Worm (Caenorhabditis elegans) whole organism, L4 larva: Measurements from ENCODE around the gene vps-15.

Experiments used
- dmd-9 ChIP-seq: fragments of 200-800 bp; sonication (Bioruptor generic); IDR thresholded peaks from 2 replicates; pipeline ENCODE4 v1.3.6; 2022; ENCODE audit warnings: missing genetic modification reagents, missing genetic modification characterization, missing compliant biosample characterization
- egl-27 ChIP-seq: sonication (generic microtip); optimal IDR thresholded peaks from 3 replicates; lab custom pipeline; 2017; ENCODE audit warnings: missing biosample characterization, missing genetic modification reagents, missing genetic modification characterization
- hlh-11 ChIP-seq: fragments of 200-800 bp; sonication (Bioruptor generic); optimal IDR thresholded peaks from 2 replicates; lab custom pipeline; 2018; ENCODE audit warnings: mild to moderate bottlenecking, missing genetic modification characterization, missing compliant biosample characterization
- mdl-1 ChIP-seq, 2 experiments: fragments of 150-350 bp in 1 of 2; sonication (generic microtip) in 1 of 2; optimal IDR thresholded peaks; 2 replicates each; lab custom pipeline; 2014 to 2017; ENCODE audit warnings: missing biosample characterization in 2 of 2, missing genetic modification characterization in 2 of 2
- unc-62 ChIP-seq, 3 experiments: fragments of 150-350 bp in 1 of 3; sonication (generic microtip); optimal IDR thresholded peaks in 2 of 3; peaks in 1 of 3; 1 replicate in 1 of 3; 2 replicates in 2 of 3; lab custom pipeline; 2014 to 2017; ENCODE audit warnings: missing biosample characterization in 3 of 3, missing genetic modification characterization in 3 of 3, missing genetic modification reagents in 3 of 3, missing genotype in 1 of 3

DNA sequence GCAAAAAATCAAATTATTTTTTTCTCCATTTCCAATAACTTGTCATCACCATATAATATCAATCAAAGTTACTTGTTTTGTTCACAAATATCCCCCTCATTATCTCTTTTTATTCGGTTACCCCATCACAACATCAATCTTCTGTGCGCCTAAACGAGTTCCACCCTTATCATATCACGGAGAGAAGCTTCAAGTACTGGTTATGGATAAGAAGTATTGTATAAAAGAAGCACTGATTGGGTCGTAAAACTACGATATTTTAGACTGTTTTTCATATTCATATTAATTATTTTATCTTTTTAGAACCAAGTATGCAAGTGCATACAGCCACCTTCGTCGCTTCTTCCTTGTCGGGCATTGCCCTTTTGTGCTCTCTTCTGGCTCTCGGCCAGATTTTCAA, 47.4 kb downstream of the vps-15 start, which contains the start of gene col-84:
- TF ChIP-seq mdl-1 (tag; optimal IDR thresholded peaks at IDR 0.05; lab: Kevin White, UChicago) (no peak), egl-27 (tag; lab: Kevin White, UChicago) (no peak), dmd-9 (GFP tag; lab: Robert Waterston, UW) (no peak), unc-62 (GFP tag; optimal IDR thresholded peaks at IDR 0.05 in 1 of 2; lab: Kevin White, UChicago) (no peak), unc-62 (tag; optimal IDR thresholded peaks at IDR 0.05; lab: Kevin White, UChicago) (no peak), hlh-11 (tag; lab: Kevin White, UChicago) (no peak)
